Worm (Caenorhabditis elegans): ENCODE results near the gene Y39B6A.29.
A peak's percentile ranks its signal among the peaks of the same experiment; 100 is the strongest.

Gene Y39B6A.29

ce11 chrV:19058086-19058485 is 33.5 kb upstream of the Y39B6A.29 start:
- no peak for TF ChIP-seq nhr-232 (tag; optimal IDR thresholded peaks at IDR 0.05)
- TF ChIP-seq unc-42 (tag; optimal IDR thresholded peaks at IDR 0.05), result peak; percentile 7

DNA sequence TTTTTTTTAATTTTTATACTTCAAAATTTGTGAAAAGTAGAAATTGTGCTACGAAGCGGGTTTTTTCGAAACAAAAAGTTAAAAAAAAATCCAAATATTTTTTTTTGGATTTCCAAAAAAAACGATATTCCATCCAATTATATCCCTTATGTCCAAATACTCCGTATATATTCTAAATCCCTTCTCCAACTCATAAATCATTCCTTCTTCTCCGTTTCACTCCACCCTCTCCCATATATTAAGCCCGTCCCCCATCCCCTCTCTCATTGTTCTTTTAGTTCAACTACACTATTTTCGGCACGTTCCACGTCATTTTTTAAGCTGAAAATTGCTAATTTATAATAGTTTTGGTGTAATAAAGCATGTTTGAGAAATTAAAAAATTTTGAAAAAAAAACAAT is 33.0 kb upstream of the Y39B6A.29 start:
- no peak for TF ChIP-seq sdc-2 (tag; optimal IDR thresholded peaks at IDR 0.05)
- TF ChIP-seq ets-4 (tag; optimal IDR thresholded peaks at IDR 0.05), result no peak
- TF ChIP-seq T23F11.4 (GFP tag; optimal IDR thresholded peaks at IDR 0.05), result no peak
- TF ChIP-seq hlh-30 (tag; optimal IDR thresholded peaks at IDR 0.05; ENCODE audit: insufficient read depth), result no peak
- no peak for TF ChIP-seq mec-3 (tag; optimal IDR thresholded peaks at IDR 0.05; ENCODE audit: borderline replicate concordance)

- TF ChIP-seq elt-4 (tag; optimal IDR thresholded peaks at IDR 0.05) (no peak), T23F11.4 (GFP tag; optimal IDR thresholded peaks at IDR 0.05) (no peak), elt-2 (tag; optimal IDR thresholded peaks at IDR 0.05) (peak; percentile 42)
Measured at ce11 chrV:19053281-19053680, 28.7 kb upstream of the Y39B6A.29 start.

ce11 chrV:19051425-19051824 is 26.8 kb upstream of the Y39B6A.29 start:
- no peak for TF ChIP-seq ceh-6 (GFP tag; optimal IDR thresholded peaks at IDR 0.05)
- TF ChIP-seq gmeb-2 (tag; optimal IDR thresholded peaks at IDR 0.05), result no peak
- TF ChIP-seq elt-4 (tag; optimal IDR thresholded peaks at IDR 0.05), result no peak
- TF ChIP-seq pha-4 (tag; optimal IDR thresholded peaks at IDR 0.05), result no peak
- TF ChIP-seq lin-11 (tag; optimal IDR thresholded peaks at IDR 0.05), result no peak
- no peak for TF ChIP-seq pax-1 (tag; optimal IDR thresholded peaks at IDR 0.05)
- TF ChIP-seq sox-4 (tag; optimal IDR thresholded peaks at IDR 0.05), result no peak
- TF ChIP-seq ceh-22 (tag; optimal IDR thresholded peaks at IDR 0.05), result no peak
- TF ChIP-seq fkh-6 (tag; optimal IDR thresholded peaks at IDR 0.05), result no peak
- TF ChIP-seq tbx-7 (tag; optimal IDR thresholded peaks at IDR 0.05), result no peak
- no peak for TF ChIP-seq pag-3 (tag; optimal IDR thresholded peaks at IDR 0.05; ENCODE audit: borderline replicate concordance)
- no peak for TF ChIP-seq ets-4 (tag; optimal IDR thresholded peaks at IDR 0.05)
- TF ChIP-seq fkh-10 (GFP tag; optimal IDR thresholded peaks at IDR 0.05), result no peak
- no peak for TF ChIP-seq unc-42 (tag; optimal IDR thresholded peaks at IDR 0.05)
- no peak for TF ChIP-seq ref-2 (tag; optimal IDR thresholded peaks at IDR 0.05)
- TF ChIP-seq ceh-30 (tag; optimal IDR thresholded peaks at IDR 0.05), result no peak
- TF ChIP-seq ceh-14 (tag; optimal IDR thresholded peaks at IDR 0.05), result no peak

DNA sequence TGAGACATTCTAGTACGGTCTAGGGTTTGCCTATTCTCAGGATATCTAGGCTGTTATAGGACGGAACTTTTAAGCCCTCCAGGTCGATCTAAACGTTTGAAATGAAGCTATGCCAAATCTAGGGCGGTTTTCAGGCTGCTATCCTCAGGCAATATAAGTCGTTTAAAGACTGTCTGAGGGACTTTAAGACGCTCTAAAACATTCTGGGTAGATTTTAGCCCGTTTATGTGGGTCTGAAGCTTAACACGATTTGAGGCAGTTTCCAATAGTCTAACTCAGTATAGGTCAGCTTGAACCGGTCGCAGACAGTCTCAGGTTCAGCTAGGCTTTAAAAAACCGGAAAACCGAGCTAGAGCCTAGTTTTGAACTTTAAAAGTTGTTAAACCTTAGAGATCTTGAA is 26.3 kb upstream of the Y39B6A.29 start:
- TF ChIP-seq fkh-10 (GFP tag; optimal IDR thresholded peaks at IDR 0.05) (no peak), fax-1 (tag; optimal IDR thresholded peaks at IDR 0.05) (no peak), mec-3 (tag; optimal IDR thresholded peaks at IDR 0.05; ENCODE audit: borderline replicate concordance) (no peak), pag-3 (tag; optimal IDR thresholded peaks at IDR 0.05; ENCODE audit: borderline replicate concordance) (no peak), ceh-2 (tag; optimal IDR thresholded peaks at IDR 0.05) (no peak), pros-1 (tag; optimal IDR thresholded peaks at IDR 0.05) (no peak), dve-1 (tag; optimal IDR thresholded peaks at IDR 0.05) (no peak), tbx-7 (tag; optimal IDR thresholded peaks at IDR 0.05) (no peak), ceh-31 (tag; optimal IDR thresholded peaks at IDR 0.05) (no peak), ceh-45 (GFP tag; IDR thresholded peaks at IDR 0.05) (no peak), K02D7.2 (tag; optimal IDR thresholded peaks at IDR 0.05) (no peak)

DNA sequence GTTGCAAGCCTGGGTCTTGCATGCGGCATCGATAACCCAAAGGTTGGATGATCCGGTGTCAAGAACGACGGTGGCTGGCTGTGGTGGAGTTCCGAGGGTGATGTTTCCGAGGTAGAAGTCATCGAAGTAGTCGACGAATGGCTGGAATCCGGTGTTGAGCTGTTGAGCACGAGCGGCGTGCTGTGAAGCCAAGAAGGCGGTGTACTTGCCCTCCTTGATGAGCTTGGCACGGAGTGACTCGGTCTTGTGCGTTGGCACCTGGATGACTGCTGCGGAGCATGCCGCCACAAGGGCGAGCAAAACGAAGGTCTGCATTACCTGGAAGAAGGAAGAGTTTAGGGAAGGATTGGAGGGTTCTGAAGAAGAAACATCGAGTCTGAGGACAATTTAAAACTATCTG is 25.9 kb upstream of the Y39B6A.29 start, which contains the start of gene asp-1:
asp-1 (minus strand) TSS at position 315 of the 400 bp plus-strand sequence.
- TF ChIP-seq pros-1 (tag; optimal IDR thresholded peaks at IDR 0.05) (no peak), ref-2 (tag; optimal IDR thresholded peaks at IDR 0.05) (no peak), pqm-1 (tag; optimal IDR thresholded peaks at IDR 0.05) (no peak), hlh-30 (tag; optimal IDR thresholded peaks at IDR 0.05; ENCODE audit: insufficient read depth) (no peak), ceh-9 (tag; optimal IDR thresholded peaks at IDR 0.05) (no peak), rnt-1 (tag; optimal IDR thresholded peaks at IDR 0.05) (no peak), mec-3 (tag; optimal IDR thresholded peaks at IDR 0.05; ENCODE audit: borderline replicate concordance) (no peak), ceh-45 (GFP tag; IDR thresholded peaks at IDR 0.05) (no peak)

Data from whole organism, late embryonic.